Fruit fly (Drosophila melanogaster) whole organism, adult: ENCODE measurements around the gene Mst57Db.

Experiments used
- CG11617 ChIP-seq: fragments of 200-800 bp; sonication (Bioruptor generic); optimal IDR thresholded peaks from 2 replicates; lab custom pipeline; 2017; ENCODE audit warnings: mild to moderate bottlenecking, missing biosample characterization, missing genetic modification reagents, missing genetic modification characterization
- CG12768 ChIP-seq: fragments of 200-800 bp; sonication (Bioruptor generic); optimal IDR thresholded peaks from 2 replicates; lab custom pipeline; 2017; ENCODE audit warnings: missing biosample characterization, missing genetic modification characterization, mild to moderate bottlenecking, moderate library complexity, missing genetic modification reagents
- CG14711 ChIP-seq: fragments of 200-800 bp; sonication (Bioruptor generic); optimal IDR thresholded peaks from 2 replicates; lab custom pipeline; 2018; ENCODE audit warnings: missing biosample characterization, mild to moderate bottlenecking, missing genetic modification characterization, moderate library complexity
- CG1620 ChIP-seq: fragments of 200-800 bp; sonication (Bioruptor generic); optimal IDR thresholded peaks from 2 replicates; lab custom pipeline; 2016; ENCODE audit warnings: missing biosample characterization, missing genetic modification characterization
- CG33017 ChIP-seq: fragments of 200-800 bp; sonication (Bioruptor generic); optimal IDR thresholded peaks from 2 replicates; lab custom pipeline; 2018; ENCODE audit warnings: missing biosample characterization, mild to moderate bottlenecking, missing genetic modification characterization, moderate library complexity
- CG5204 ChIP-seq: fragments of 200-800 bp; sonication (Bioruptor generic); optimal IDR thresholded peaks from 2 replicates; lab custom pipeline; 2016; ENCODE audit warnings: missing biosample characterization, missing genetic modification characterization
- CG7045 ChIP-seq: fragments of 200-800 bp; sonication (Bioruptor generic); optimal IDR thresholded peaks from 2 replicates; lab custom pipeline; 2017; ENCODE audit warnings: missing biosample characterization, mild to moderate bottlenecking, missing genetic modification characterization
- CG7101 ChIP-seq: fragments of 200-800 bp; sonication (Bioruptor generic); optimal IDR thresholded peaks from 2 replicates; lab custom pipeline; 2018; ENCODE audit warnings: missing biosample characterization, mild to moderate bottlenecking, missing genetic modification characterization, moderate library complexity
- Clk ChIP-seq: fragments of 200-800 bp; sonication (Bioruptor generic); optimal IDR thresholded peaks from 2 replicates; lab custom pipeline; 2017; ENCODE audit warnings: missing biosample characterization, missing genetic modification characterization
- Crg-1 ChIP-seq: fragments of 200-800 bp; sonication (Bioruptor generic); optimal IDR thresholded peaks from 2 replicates; lab custom pipeline; 2016; ENCODE audit warnings: missing biosample characterization, missing genetic modification characterization
- Hr96 ChIP-seq: fragments of 200-800 bp; sonication (Bioruptor generic); optimal IDR thresholded peaks from 2 replicates; lab custom pipeline; 2016; ENCODE audit warnings: missing biosample characterization, missing genetic modification characterization
- Mnt ChIP-seq: fragments of 200-800 bp; sonication (Bioruptor generic); optimal IDR thresholded peaks from 2 replicates; lab custom pipeline; 2016; ENCODE audit warnings: missing biosample characterization, mild to moderate bottlenecking, missing genetic modification characterization
- bab1 ChIP-seq: fragments of 200-800 bp; sonication (Bioruptor generic); optimal IDR thresholded peaks from 3 replicates; lab custom pipeline; 2019; ENCODE audit warnings: missing biosample characterization, mild to moderate bottlenecking, missing genetic modification characterization, moderate library complexity
- cic ChIP-seq: fragments of 200-800 bp; sonication (Bioruptor generic); optimal IDR thresholded peaks from 2 replicates; lab custom pipeline; 2017; ENCODE audit warnings: missing biosample characterization, mild to moderate bottlenecking, missing genetic modification characterization, moderate library complexity
- cnc ChIP-seq, 2 experiments: fragments of >200 bp; optimal IDR thresholded peaks; 2 replicates each; lab custom pipeline; 2017
- kay ChIP-seq: fragments of 200-800 bp; sonication (Bioruptor generic); peaks from one replicate; lab custom pipeline; 2016; ENCODE audit warnings: missing biosample characterization, missing genetic modification characterization, borderline replicate concordance
- ovo ChIP-seq: fragments of 200-800 bp; sonication (Bioruptor generic); optimal IDR thresholded peaks from 2 replicates; lab custom pipeline; 2016; ENCODE audit warnings: missing biosample characterization, missing genetic modification characterization
- pad ChIP-seq: fragments of 200-800 bp; sonication (Bioruptor generic); optimal IDR thresholded peaks from 3 replicates; lab custom pipeline; 2017; ENCODE audit warnings: missing biosample characterization, missing genetic modification characterization, mild to moderate bottlenecking, moderate library complexity, missing genetic modification reagents
- tj ChIP-seq: fragments of 200-800 bp; sonication (Bioruptor generic); optimal IDR thresholded peaks from 3 replicates; lab custom pipeline; 2017; ENCODE audit warnings: missing biosample characterization, mild to moderate bottlenecking, missing genetic modification characterization, moderate library complexity
- toe ChIP-seq: fragments of 200-800 bp; sonication (Bioruptor generic); optimal IDR thresholded peaks from 2 replicates; lab custom pipeline; 2016; ENCODE audit warnings: missing biosample characterization, missing genetic modification characterization

Gene Mst57Db

DNA sequence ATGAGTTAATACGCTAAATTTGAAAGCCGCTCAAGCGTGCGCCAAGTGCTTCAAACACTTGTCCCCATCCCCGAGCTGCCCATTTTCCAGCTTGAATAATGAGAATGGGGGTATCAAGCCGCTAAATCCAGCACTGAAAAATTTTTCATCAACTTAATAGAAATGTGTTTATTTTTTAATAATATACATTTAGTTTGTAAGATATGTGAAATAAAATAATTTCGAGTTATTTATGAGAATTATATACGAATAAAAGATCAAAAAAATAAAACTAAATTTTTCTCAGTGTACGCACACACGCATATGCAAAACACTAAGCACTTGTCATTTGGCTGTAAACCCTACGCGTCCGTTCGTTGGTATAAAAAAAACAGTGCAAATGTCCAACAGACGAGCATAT is 24.1 kb upstream of the Mst57Db start:
- TF ChIP-seq CG33017 (tag; lab: Kevin White, UChicago) (peak; percentile 11), CG5204 (GFP tag; lab: Kevin White, UChicago) (no peak), CG7101 (tag; lab: Kevin White, UChicago) (no peak), tj (GFP tag; lab: Kevin White, UChicago) (no peak), Hr96 (no peak), CG11617 (GFP tag; lab: Kevin White, UChicago) (no peak), CG7045 (peak; percentile 25)

DNA sequence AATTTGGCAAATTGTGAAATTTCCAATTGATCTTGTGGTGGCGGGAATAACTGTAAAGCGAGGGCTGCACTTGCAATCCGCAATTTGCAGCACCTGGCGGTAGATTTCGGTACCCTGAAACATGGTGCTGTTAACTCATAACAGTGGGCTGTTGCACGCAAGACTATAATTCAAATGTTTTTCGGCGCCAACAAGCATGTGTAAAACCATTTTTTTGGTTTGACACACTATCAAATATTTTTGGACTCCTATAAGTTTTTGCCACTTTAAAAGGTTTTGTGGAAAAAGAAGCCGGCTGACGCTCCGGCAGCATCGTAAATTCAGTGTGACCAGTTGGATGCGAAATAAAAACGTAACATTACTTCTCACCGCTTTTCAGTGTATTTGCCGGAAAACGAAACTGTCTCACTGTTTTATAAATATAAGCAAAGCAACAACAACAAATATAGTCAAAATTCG is 20.5 kb upstream of the Mst57Db start, which contains the start of the genes CG14545 and CG5886:
Gene CG14545, minus strand, starts transcription at position 68 of the 459 bp plus-strand sequence.
Gene CG5886, plus strand, starts transcription at position 409 of the 459 bp plus-strand sequence.
- TF ChIP-seq CG1620 (GFP tag; lab: Kevin White, UChicago), result no peak
- TF ChIP-seq CG7045, result no peak
- TF ChIP-seq pad, result peak; percentile 19
- TF ChIP-seq toe, result no peak
- TF ChIP-seq CG5204 (GFP tag; lab: Kevin White, UChicago), result no peak
- TF ChIP-seq cic, result no peak
- no peak for TF ChIP-seq CG7101 (tag; lab: Kevin White, UChicago)
- no peak for TF ChIP-seq cnc (optimal IDR thresholded peaks at IDR 0.05; lab: Kevin White, UChicago)
- peak; percentile 14 for TF ChIP-seq CG14711
- TF ChIP-seq CG12768 (GFP tag; lab: Kevin White, UChicago), result no peak
- TF ChIP-seq tj (GFP tag; lab: Kevin White, UChicago), result no peak
- peak; percentile 45 for TF ChIP-seq Crg-1 (GFP tag; lab: Kevin White, UChicago)
- peak; percentile 49 for TF ChIP-seq bab1 (GFP tag; lab: Kevin White, UChicago)
- no peak for TF ChIP-seq kay (GFP tag; lab: Kevin White, UChicago)
- peak; percentile 11 for TF ChIP-seq Hr96
- TF ChIP-seq ovo, result peak; percentile 84
- no peak for TF ChIP-seq CG11617 (GFP tag; lab: Kevin White, UChicago)
- TF ChIP-seq CG33017 (tag; lab: Kevin White, UChicago), result no peak
- no peak for TF ChIP-seq Mnt (GFP tag; lab: Kevin White, UChicago)
- TF ChIP-seq Clk, result no peak

DNA sequence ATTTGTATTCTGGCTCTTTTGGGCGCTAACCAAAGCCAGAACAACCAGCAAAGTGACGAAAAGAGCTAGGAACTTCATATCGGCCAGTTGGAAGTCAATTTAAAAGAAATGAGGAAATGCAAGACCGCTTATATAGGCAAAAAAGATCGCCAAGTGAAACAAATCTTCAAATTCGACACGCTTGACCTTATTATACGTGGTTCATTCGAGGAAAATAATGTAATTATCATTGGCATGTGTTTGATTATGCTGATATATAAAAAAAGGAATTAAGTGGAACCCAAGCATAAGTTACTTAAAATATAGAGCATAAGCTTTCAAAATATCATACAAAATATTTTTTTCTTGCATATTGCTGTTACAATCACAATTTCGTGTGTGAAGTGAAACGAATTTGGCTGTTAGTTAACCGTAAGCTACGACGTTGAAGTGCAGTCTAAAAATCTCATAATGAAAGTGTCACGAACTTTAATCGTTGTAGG is 1.1 kb upstream of the Mst57Db start, which contains the start of the genes Mst57Da and alpha4GT2:
Gene Mst57Da, minus strand, starts transcription at position 101 of the 482 bp plus-strand sequence.
Gene alpha4GT2, plus strand, starts transcription at position 432 of the 482 bp plus-strand sequence.
- no peak for TF ChIP-seq Clk
- no peak for TF ChIP-seq CG1620 (GFP tag; lab: Kevin White, UChicago)
- TF ChIP-seq Crg-1 (GFP tag; lab: Kevin White, UChicago), result no peak
- TF ChIP-seq cic, result no peak
- no peak for TF ChIP-seq CG33017 (tag; lab: Kevin White, UChicago)
- TF ChIP-seq bab1 (GFP tag; lab: Kevin White, UChicago), result no peak
- TF ChIP-seq ovo, result no peak
- TF ChIP-seq Mnt (GFP tag; lab: Kevin White, UChicago), result no peak

DNA sequence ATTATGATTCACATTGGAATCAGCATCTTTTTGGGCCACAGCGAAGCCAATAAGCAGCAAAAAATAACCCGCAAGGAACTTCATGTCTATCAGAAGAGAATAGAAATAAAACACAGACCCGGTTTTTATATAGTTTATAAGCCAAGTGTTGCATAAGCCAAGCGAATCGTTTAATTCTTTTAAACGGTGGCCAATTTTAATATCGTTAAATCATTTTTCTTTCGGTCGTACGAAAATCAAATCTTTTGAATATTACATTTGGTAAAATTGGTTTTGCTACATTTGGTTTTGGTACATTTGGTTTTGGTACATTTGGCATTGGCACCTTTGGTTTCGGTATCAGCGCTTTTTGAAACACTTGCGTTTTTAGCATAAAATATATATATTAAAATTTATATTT is 586 bp downstream of the Mst57Db start, which contains the start of gene Sfp96F:
Gene Sfp96F, minus strand, starts transcription at position 101 of the 400 bp plus-strand sequence.
- no peak for TF ChIP-seq toe
- TF ChIP-seq CG7101 (tag; lab: Kevin White, UChicago), result no peak
- no peak for TF ChIP-seq CG7045
- no peak for TF ChIP-seq Crg-1 (GFP tag; lab: Kevin White, UChicago)
- TF ChIP-seq cic, result no peak
- no peak for TF ChIP-seq Clk
- TF ChIP-seq ovo, result no peak
- no peak for TF ChIP-seq CG5204 (GFP tag; lab: Kevin White, UChicago)
- TF ChIP-seq CG14711, result no peak
- no peak for TF ChIP-seq CG1620 (GFP tag; lab: Kevin White, UChicago)
- TF ChIP-seq bab1 (GFP tag; lab: Kevin White, UChicago), result no peak
- TF ChIP-seq pad, result no peak
- TF ChIP-seq cnc (optimal IDR thresholded peaks at IDR 0.05; lab: Kevin White, UChicago), result no peak
- no peak for TF ChIP-seq CG11617 (GFP tag; lab: Kevin White, UChicago)
- TF ChIP-seq Mnt (GFP tag; lab: Kevin White, UChicago), result no peak
- no peak for TF ChIP-seq kay (GFP tag; lab: Kevin White, UChicago)
- TF ChIP-seq Hr96, result no peak
- TF ChIP-seq CG33017 (tag; lab: Kevin White, UChicago), result no peak

DNA sequence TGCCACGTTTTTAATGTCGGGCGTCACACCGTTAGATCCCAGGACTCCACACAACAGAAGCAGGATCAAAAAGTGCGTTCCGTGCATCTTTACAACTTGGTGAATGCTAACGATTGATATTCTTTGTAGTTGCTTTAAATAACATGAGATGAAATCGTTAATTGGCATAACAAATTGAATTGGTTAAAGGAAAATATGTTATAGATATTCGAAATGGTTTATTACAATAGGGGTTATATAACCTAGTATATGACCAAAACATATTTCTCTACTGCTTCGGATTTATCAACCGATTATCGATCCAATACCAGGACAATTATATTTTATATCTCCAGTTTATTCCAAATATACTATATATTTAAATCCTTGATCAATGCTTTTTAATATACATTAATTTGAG is 1.1 kb downstream of the Mst57Db start, which contains the start of gene Mst57Dc:
Gene Mst57Dc, minus strand, starts transcription at position 101 of the 400 bp plus-strand sequence.
- no peak for TF ChIP-seq CG12768 (GFP tag; lab: Kevin White, UChicago)
- TF ChIP-seq bab1 (GFP tag; lab: Kevin White, UChicago), result no peak
- no peak for TF ChIP-seq CG5204 (GFP tag; lab: Kevin White, UChicago)

DNA sequence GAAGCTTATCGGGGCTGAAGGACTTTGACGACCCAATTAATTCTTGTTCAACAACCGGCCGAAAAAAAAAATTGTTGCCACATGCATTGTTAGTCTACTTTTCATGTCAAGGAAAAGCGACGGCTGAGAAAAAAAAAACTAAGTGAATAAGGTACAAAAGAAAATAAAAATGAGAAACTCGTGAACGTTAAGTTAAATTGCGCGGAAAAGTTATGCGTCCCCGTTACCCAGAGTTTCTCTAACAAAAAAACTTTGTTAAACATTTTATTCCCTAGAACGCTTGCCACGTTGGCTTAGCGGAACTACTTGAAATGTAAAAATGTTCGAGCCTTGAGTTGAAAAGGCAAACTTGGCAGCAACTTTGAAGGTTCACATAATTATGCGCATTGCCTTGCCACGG is 15.5 kb downstream of the Mst57Db start, which contains the start of gene CG14354:
Gene CG14354, plus strand, starts transcription at position 301 of the 400 bp plus-strand sequence.
- TF ChIP-seq Mnt (GFP tag; lab: Kevin White, UChicago) (no peak), CG1620 (GFP tag; lab: Kevin White, UChicago) (no peak), bab1 (GFP tag; lab: Kevin White, UChicago) (no peak), CG11617 (GFP tag; lab: Kevin White, UChicago) (no peak), CG7045 (no peak), CG7101 (tag; lab: Kevin White, UChicago) (no peak), CG14711 (no peak), ovo (no peak), CG12768 (GFP tag; lab: Kevin White, UChicago) (no peak), tj (GFP tag; lab: Kevin White, UChicago) (no peak), Crg-1 (GFP tag; lab: Kevin White, UChicago) (no peak), Hr96 (no peak), CG5204 (GFP tag; lab: Kevin White, UChicago) (no peak), pad (no peak), cic (no peak), kay (GFP tag; lab: Kevin White, UChicago) (no peak), cnc (optimal IDR thresholded peaks at IDR 0.05; lab: Kevin White, UChicago) (no peak), CG33017 (tag; lab: Kevin White, UChicago) (no peak)
